Fruit fly (Drosophila melanogaster) whole organism, prepupa: ENCODE measurements around the gene CG11828.

Experiments
- Blimp-1 ChIP-seq: fragments of 200-800 bp; sonication (Bioruptor generic); optimal IDR thresholded peaks from 3 replicates; lab custom pipeline; 2017; ENCODE audit warnings: missing biosample characterization, missing genetic modification characterization, mild to moderate bottlenecking, moderate library complexity, missing genetic modification reagents
- CG10631 ChIP-seq: fragments of 200-800 bp; sonication (Bioruptor generic); optimal IDR thresholded peaks from 2 replicates; lab custom pipeline; 2016; ENCODE audit warnings: missing biosample characterization, missing genetic modification characterization
- CG10669 ChIP-seq: fragments of 200-800 bp; sonication (Bioruptor generic); optimal IDR thresholded peaks from 3 replicates; lab custom pipeline; 2018; ENCODE audit warnings: missing biosample characterization, mild to moderate bottlenecking, missing genetic modification characterization, moderate library complexity
- CG11294 ChIP-seq: fragments of 200-800 bp; sonication (Bioruptor generic); IDR thresholded peaks from 2 replicates; pipeline ENCODE4 v1.3.6; 2022; ENCODE audit warnings: missing biosample characterization, missing genetic modification characterization
- CG11762 ChIP-seq: fragments of 200-800 bp; sonication (Bioruptor generic); optimal IDR thresholded peaks from 3 replicates; lab custom pipeline; 2016; ENCODE audit warnings: missing biosample characterization, missing genetic modification characterization; ENCODE audit not compliant: insufficient read depth
- CG15336 ChIP-seq: fragments of 200-800 bp; sonication (Bioruptor generic); IDR thresholded peaks from 2 replicates; pipeline ENCODE4 v1.3.6; 2022; ENCODE audit warnings: missing biosample characterization, missing genetic modification characterization
- CG1621 ChIP-seq: fragments of 200-800 bp; sonication (Bioruptor generic); optimal IDR thresholded peaks from 3 replicates; lab custom pipeline; 2018; ENCODE audit warnings: missing biosample characterization, mild to moderate bottlenecking, missing genetic modification characterization
- CG3032 ChIP-seq: fragments of 200-800 bp; optimal IDR thresholded peaks from 2 replicates; lab custom pipeline; 2019; ENCODE audit warnings: missing biosample characterization, mild to moderate bottlenecking, missing genetic modification characterization, moderate library complexity
- CG31627 ChIP-seq: fragments of 200-800 bp; sonication (Bioruptor generic); optimal IDR thresholded peaks from 3 replicates; lab custom pipeline; 2016; ENCODE audit warnings: missing biosample characterization, missing genetic modification characterization
- CG32006 ChIP-seq: fragments of 200-800 bp; sonication (Bioruptor generic); optimal IDR thresholded peaks from 3 replicates; lab custom pipeline; 2017; ENCODE audit warnings: missing biosample characterization, mild to moderate bottlenecking, missing genetic modification characterization
- CG34406 ChIP-seq: fragments of 200-800 bp; sonication (Bioruptor generic); optimal IDR thresholded peaks from 3 replicates; lab custom pipeline; 2016; ENCODE audit warnings: missing biosample characterization, missing genetic modification characterization
- CG3919 ChIP-seq: fragments of 200-800 bp; sonication (Bioruptor generic); optimal IDR thresholded peaks from 3 replicates; lab custom pipeline; 2016; ENCODE audit warnings: missing biosample characterization, missing genetic modification characterization
- CG4318 ChIP-seq: fragments of 200-800 bp; sonication (Bioruptor generic); optimal IDR thresholded peaks from 3 replicates; lab custom pipeline; 2017; ENCODE audit warnings: missing biosample characterization, mild to moderate bottlenecking, missing genetic modification characterization
- CG6163 ChIP-seq: fragments of 200-800 bp; sonication (Bioruptor generic); IDR thresholded peaks from 3 replicates; pipeline ENCODE4 v1.3.6; 2022; ENCODE audit warnings: missing biosample characterization, missing genetic modification characterization
- CG6276 ChIP-seq: fragments of 200-800 bp; sonication (Bioruptor generic); optimal IDR thresholded peaks from 2 replicates; lab custom pipeline; 2017; ENCODE audit warnings: missing biosample characterization, mild to moderate bottlenecking, missing genetic modification characterization
- CG6792 ChIP-seq: fragments of 200-800 bp; sonication (Bioruptor generic); optimal IDR thresholded peaks from 3 replicates; lab custom pipeline; 2016; ENCODE audit warnings: missing biosample characterization, missing genetic modification characterization
- CG6854 ChIP-seq: fragments of 200-800 bp; sonication (Bioruptor generic); optimal IDR thresholded peaks from 2 replicates; lab custom pipeline; 2017; ENCODE audit warnings: missing biosample characterization, mild to moderate bottlenecking, missing genetic modification characterization
- CG7368 ChIP-seq: fragments of 200-800 bp; sonication (Bioruptor generic); optimal IDR thresholded peaks from 3 replicates; lab custom pipeline; 2016; ENCODE audit warnings: missing biosample characterization, missing genetic modification characterization
- CG8119 ChIP-seq: fragments of 200-800 bp; sonication (Bioruptor generic); IDR thresholded peaks from 3 replicates; pipeline ENCODE4 v1.3.6; 2022; ENCODE audit warnings: missing biosample characterization, missing genetic modification characterization
- CG8319 ChIP-seq: fragments of 200-800 bp; sonication (Bioruptor generic); optimal IDR thresholded peaks from 3 replicates; lab custom pipeline; 2016; ENCODE audit warnings: missing biosample characterization, missing genetic modification characterization
- CG8632 ChIP-seq: fragments of 200-800 bp; sonication (Bioruptor generic); optimal IDR thresholded peaks from 3 replicates; lab custom pipeline; 2016; ENCODE audit warnings: missing biosample characterization, missing genetic modification characterization
- Eip78C ChIP-seq: fragments of 200-800 bp; sonication (Bioruptor generic); peaks from one replicate; lab custom pipeline; 2016; ENCODE audit warnings: missing biosample characterization, missing genetic modification characterization
- Eip93F ChIP-seq: fragments of 200-800 bp; sonication (Bioruptor generic); optimal IDR thresholded peaks from 2 replicates; lab custom pipeline; 2016; ENCODE audit warnings: missing biosample characterization, mild to moderate bottlenecking, missing genetic modification characterization
- Ets21C ChIP-seq: fragments of 200-800 bp; sonication (Bioruptor generic); optimal IDR thresholded peaks from 3 replicates; lab custom pipeline; 2016; ENCODE audit warnings: missing biosample characterization, missing genetic modification characterization
- Ets96B ChIP-seq: fragments of 200-800 bp; optimal IDR thresholded peaks from 2 replicates; lab custom pipeline; 2019; ENCODE audit warnings: missing biosample characterization, mild to moderate bottlenecking, missing genetic modification characterization, moderate library complexity
- Hr38 ChIP-seq: sonication (Bioruptor generic); optimal IDR thresholded peaks from 2 replicates; lab custom pipeline; 2016; ENCODE audit warnings: missing biosample characterization, missing genetic modification characterization
- Hr4 ChIP-seq: fragments of 200-800 bp; sonication (Bioruptor generic); optimal IDR thresholded peaks from 3 replicates; lab custom pipeline; 2016; ENCODE audit warnings: missing biosample characterization, missing genetic modification characterization
- Lpt ChIP-seq: fragments of 200-800 bp; sonication (Bioruptor generic); optimal IDR thresholded peaks from 3 replicates; lab custom pipeline; 2016; ENCODE audit warnings: missing biosample characterization, missing genetic modification characterization
- Met ChIP-seq: fragments of 200-800 bp; sonication (Bioruptor generic); optimal IDR thresholded peaks from 3 replicates; lab custom pipeline; 2016; ENCODE audit warnings: missing biosample characterization, missing genetic modification characterization
- OdsH ChIP-seq: fragments of 200-800 bp; sonication (Bioruptor generic); optimal IDR thresholded peaks from 3 replicates; lab custom pipeline; 2016; ENCODE audit warnings: missing biosample characterization, missing genetic modification characterization
- Smox ChIP-seq: fragments of 200-800 bp; sonication (Bioruptor generic); optimal IDR thresholded peaks from 3 replicates; lab custom pipeline; 2016; ENCODE audit warnings: missing biosample characterization, missing genetic modification characterization
- Sox102F ChIP-seq: fragments of 200-800 bp; sonication (Bioruptor generic); optimal IDR thresholded peaks from 2 replicates; lab custom pipeline; 2016; ENCODE audit warnings: missing biosample characterization, mild to moderate bottlenecking, missing genetic modification characterization
- Sox14 ChIP-seq: fragments of 200-800 bp; sonication (Bioruptor generic); optimal IDR thresholded peaks from 3 replicates; lab custom pipeline; 2016; ENCODE audit warnings: missing biosample characterization, missing genetic modification characterization
- Sox15 ChIP-seq: fragments of 200-800 bp; sonication (Bioruptor generic); optimal IDR thresholded peaks from 3 replicates; lab custom pipeline; 2016; ENCODE audit warnings: missing biosample characterization, missing genetic modification characterization
- achi ChIP-seq: fragments of 200-800 bp; sonication (Bioruptor generic); optimal IDR thresholded peaks from 3 replicates; lab custom pipeline; 2016; ENCODE audit warnings: missing biosample characterization, missing genetic modification characterization
- acj6 ChIP-seq: fragments of 200-800 bp; sonication (Bioruptor generic); optimal IDR thresholded peaks from 3 replicates; lab custom pipeline; 2016; ENCODE audit warnings: missing biosample characterization, missing genetic modification characterization
- cyc ChIP-seq: fragments of 200-800 bp; sonication (Bioruptor generic); optimal IDR thresholded peaks from 3 replicates; lab custom pipeline; 2016; ENCODE audit warnings: missing biosample characterization, missing genetic modification characterization
- eg ChIP-seq: fragments of 200-800 bp; sonication (Bioruptor generic); IDR thresholded peaks from 3 replicates; pipeline ENCODE4 v1.3.6; 2022; ENCODE audit warnings: missing biosample characterization, missing genetic modification characterization
- esn ChIP-seq: fragments of 200-800 bp; sonication (Bioruptor generic); optimal IDR thresholded peaks from 2 replicates; lab custom pipeline; 2016; ENCODE audit warnings: missing biosample characterization, mild to moderate bottlenecking, missing genetic modification characterization, moderate library complexity
- fd59A ChIP-seq: fragments of 200-800 bp; sonication (Bioruptor generic); optimal IDR thresholded peaks from 2 replicates; lab custom pipeline; 2017; ENCODE audit warnings: missing biosample characterization, mild to moderate bottlenecking, missing genetic modification characterization, missing genetic modification reagents
- fd85E ChIP-seq: fragments of 200-800 bp; sonication (Bioruptor generic); optimal IDR thresholded peaks from 3 replicates; lab custom pipeline; 2016; ENCODE audit warnings: missing biosample characterization, missing genetic modification characterization
- fkh ChIP-seq: fragments of 200-800 bp; sonication (Bioruptor generic); optimal IDR thresholded peaks from 3 replicates; lab custom pipeline; 2017; ENCODE audit warnings: missing biosample characterization, mild to moderate bottlenecking, missing genetic modification characterization, moderate library complexity
- lz ChIP-seq: fragments of 200-800 bp; sonication (Bioruptor generic); optimal IDR thresholded peaks from 3 replicates; lab custom pipeline; 2016; ENCODE audit warnings: missing biosample characterization, missing genetic modification characterization
- net ChIP-seq: fragments of 200-800 bp; sonication (Bioruptor generic); optimal IDR thresholded peaks from 3 replicates; lab custom pipeline; 2016; ENCODE audit warnings: missing biosample characterization, missing genetic modification characterization
- svp ChIP-seq: fragments of 200-800 bp; sonication (Bioruptor generic); peaks from one replicate; lab custom pipeline; 2016; ENCODE audit warnings: missing biosample characterization, missing genetic modification characterization
- vri ChIP-seq: fragments of 200-800 bp; sonication (Bioruptor generic); optimal IDR thresholded peaks from 3 replicates; lab custom pipeline; 2016; ENCODE audit warnings: missing biosample characterization, mild to moderate bottlenecking, missing genetic modification characterization

The CG11828 gene

DNA sequence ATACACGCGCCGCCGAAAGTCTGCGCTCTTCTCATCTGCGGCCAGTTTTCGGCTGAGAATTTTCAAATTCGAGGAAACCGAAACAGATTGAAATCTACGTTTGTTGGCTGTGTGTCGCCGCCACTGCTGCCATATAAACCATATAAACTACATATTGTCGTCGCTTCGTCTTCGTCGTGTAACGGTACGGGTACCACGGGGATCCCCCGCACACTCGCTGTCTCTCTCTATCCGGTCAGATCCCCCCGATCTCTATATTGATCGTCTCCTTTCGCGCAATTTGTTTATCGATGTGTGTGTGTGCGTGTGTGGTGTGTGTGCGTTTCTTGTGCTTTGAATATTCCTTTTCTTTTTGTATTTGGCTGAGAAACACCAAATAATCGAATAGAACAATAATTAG lies 19.5 kb upstream of the CG11828 start (continued):
- no peak for TF ChIP-seq CG10631 (GFP tag; lab: Kevin White, UChicago)
- TF ChIP-seq Sox102F (GFP tag; lab: Kevin White, UChicago) = no peak

DNA sequence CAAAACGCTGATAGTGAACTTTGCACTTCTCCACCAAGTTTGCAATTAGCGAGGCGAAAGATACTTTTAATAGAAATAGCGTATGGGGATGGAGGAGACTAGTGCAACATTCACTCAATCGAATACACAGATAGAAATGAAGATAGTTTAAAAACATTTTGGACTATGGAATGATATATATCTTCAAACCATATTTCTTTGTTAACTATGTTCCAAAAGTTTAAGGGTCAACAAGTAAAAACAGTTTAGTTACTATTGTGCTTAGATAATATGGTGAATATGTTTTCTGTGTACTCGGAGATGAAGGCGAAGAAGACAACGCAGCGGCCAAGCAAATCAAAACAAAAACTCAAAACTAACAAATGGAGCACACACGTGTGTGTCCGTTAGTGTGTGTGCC lies 18.7 kb upstream of the CG11828 start:
- TF ChIP-seq CG6792 (GFP tag; lab: Kevin White, UChicago) = no peak
- TF ChIP-seq eg (GFP tag; lab: Robert Waterston, UW) = peak; percentile 60
- TF ChIP-seq CG32006 (GFP tag; lab: Kevin White, UChicago) = peak; percentile 44
- TF ChIP-seq CG10631 (GFP tag; lab: Kevin White, UChicago) = peak; percentile 22
- peak; percentile 35 for TF ChIP-seq CG6276 (GFP tag; lab: Kevin White, UChicago)
- TF ChIP-seq CG11294 (GFP tag; lab: Robert Waterston, UW) = no peak
- peak; percentile 16 for TF ChIP-seq CG3919 (GFP tag; lab: Kevin White, UChicago)
- peak; percentile 53 for TF ChIP-seq Eip78C (GFP tag; lab: Kevin White, UChicago)
- peak; percentile 41 for TF ChIP-seq Hr4 (GFP tag; lab: Kevin White, UChicago)
- TF ChIP-seq cyc = no peak
- no peak for TF ChIP-seq CG3032
- TF ChIP-seq acj6 (GFP tag; lab: Kevin White, UChicago) = no peak
- TF ChIP-seq svp (GFP tag; lab: Kevin White, UChicago) = no peak
- TF ChIP-seq achi (GFP tag; lab: Kevin White, UChicago) = peak; percentile 22
- TF ChIP-seq CG6163 = peak; percentile 36; the same call in 1 of the 3 replicates
- TF ChIP-seq CG15336 (GFP tag; lab: Robert Waterston, UW) = peak; percentile 53; the same call in 1 of the 2 replicates
- TF ChIP-seq CG8119 (GFP tag; lab: Robert Waterston, UW) = peak; percentile 50; the same call in 1 of the 3 replicates

dm6 chr3R:28904816-28905435 lies 17.9 kb upstream of the CG11828 start:
- TF ChIP-seq CG7368 (no peak), CG1621 (tag; lab: Kevin White, UChicago) (no peak), Smox (no peak), Hr38 (GFP tag; lab: Kevin White, UChicago) (no peak), CG6854 (no peak), eg (GFP tag; lab: Robert Waterston, UW) (peak; percentile 84), svp (GFP tag; lab: Kevin White, UChicago) (peak; percentile 64), fd59A (no peak), CG15336 (GFP tag; lab: Robert Waterston, UW) (peak; percentile 67), CG10631 (GFP tag; lab: Kevin White, UChicago) (peak; percentile 50), CG8319 (no peak), Sox14 (GFP tag; lab: Kevin White, UChicago) (peak; percentile 43), CG31627 (GFP tag; lab: Kevin White, UChicago) (peak; percentile 50), CG10669 (GFP tag; lab: Kevin White, UChicago) (no peak), esn (GFP tag; lab: Kevin White, UChicago) (peak; percentile 34), fkh (no peak), CG4318 (GFP tag; lab: Kevin White, UChicago) (no peak), acj6 (GFP tag; lab: Kevin White, UChicago) (peak; percentile 29), fd85E (no peak), Blimp-1 (GFP tag; lab: Kevin White, UChicago) (no peak), CG6163 (peak; percentile 81), CG11762 (GFP tag; lab: Kevin White, UChicago) (no peak), CG11294 (GFP tag; lab: Robert Waterston, UW) (peak; percentile 65), Eip93F (GFP tag; lab: Kevin White, UChicago) (no peak), Sox15 (GFP tag; lab: Kevin White, UChicago) (no peak), lz (GFP tag; lab: Kevin White, UChicago) (peak; percentile 34), CG3032 (no peak), CG8119 (GFP tag; lab: Robert Waterston, UW) (peak; percentile 66), Met (GFP tag; lab: Kevin White, UChicago) (peak; percentile 38), Ets21C (peak; percentile 23), CG34406 (GFP tag; lab: Kevin White, UChicago) (no peak), Lpt (peak; percentile 41), CG8632 (GFP tag; lab: Kevin White, UChicago) (no peak), Hr4 (GFP tag; lab: Kevin White, UChicago) (peak; percentile 80), Eip78C (GFP tag; lab: Kevin White, UChicago) (peak; percentile 60), Ets96B (no peak), net (peak; percentile 42), vri (GFP tag; lab: Kevin White, UChicago) (no peak), achi (GFP tag; lab: Kevin White, UChicago) (peak; percentile 13), OdsH (peak; percentile 42), cyc (no peak)
